Worm (Caenorhabditis elegans) whole organism, young adult: Measurements from ENCODE around the gene mks-1.

ENCODE experiments used
- ama-1 ChIP-seq, 3 experiments: fragments of 150-350 bp in 1 of 3; sonication (generic microtip) in 2 of 3; optimal IDR thresholded peaks; 2 replicates each; lab custom pipeline; 2014 to 2018; ENCODE audit warnings: missing biosample characterization in 2 of 3, missing genetic modification characterization in 2 of 3, missing genetic modification reagents in 2 of 3
- efl-1 ChIP-seq: fragments of 150-350 bp; optimal IDR thresholded peaks from 2 replicates; lab custom pipeline; 2014; ENCODE audit warnings: missing biosample characterization, missing genetic modification reagents, missing genetic modification characterization
- hmg-20 ChIP-seq: fragments of 200-800 bp; sonication (Bioruptor generic); IDR thresholded peaks from 2 replicates; pipeline ENCODE4 v1.3.6; 2022; ENCODE audit warnings: missing genetic modification reagents, missing genetic modification characterization, missing compliant biosample characterization
- mel-28 ChIP-seq: sonication (generic microtip); optimal IDR thresholded peaks from 2 replicates; lab custom pipeline; 2016; ENCODE audit warnings: borderline replicate concordance, mild to moderate bottlenecking, missing genetic modification characterization, missing compliant biosample characterization
- nhr-179 ChIP-seq: sonication (generic microtip); optimal IDR thresholded peaks from 2 replicates; lab custom pipeline; 2016; ENCODE audit warnings: mild to moderate bottlenecking, missing genetic modification characterization, missing compliant biosample characterization
- snpc-4 ChIP-seq, 5 experiments: fragments of 150-350 bp in 1 of 5; sonication (generic microtip) in 4 of 5; optimal IDR thresholded peaks; 2 replicates each; lab custom pipeline; 2014 to 2018; ENCODE audit warnings: missing genetic modification characterization in 5 of 5, missing biosample characterization in 3 of 5, antibody characterized with exemption in 2 of 5, mild to moderate bottlenecking in 2 of 5, missing compliant biosample characterization in 2 of 5, missing genotype in 2 of 5, moderate library complexity in 2 of 5, missing genetic modification reagents in 1 of 5
- ztf-28 ChIP-seq: fragments of 200-800 bp; sonication (Bioruptor generic); IDR thresholded peaks from 2 replicates; pipeline ENCODE4 v1.3.6; 2022; ENCODE audit warnings: missing genetic modification reagents, missing genetic modification characterization, missing compliant biosample characterization

ce11 chrIII:3200563-3200962, 14.5 kb downstream of the mks-1 start:
- TF ChIP-seq efl-1 (no peak), mel-28 (tag; lab: Kevin White, UChicago) (no peak), ztf-28 (GFP tag; lab: Robert Waterston, UW) (no peak), ama-1 (optimal IDR thresholded peaks at IDR 0.05; lab: Kevin White, UChicago) (no peak), ama-1 (GFP tag; optimal IDR thresholded peaks at IDR 0.05; lab: Kevin White, UChicago) (no peak), nhr-179 (tag; lab: Kevin White, UChicago) (no peak), hmg-20 (no peak), snpc-4 (GFP tag; optimal IDR thresholded peaks at IDR 0.05; lab: Kevin White, UChicago) (no peak), snpc-4 (tag; optimal IDR thresholded peaks at IDR 0.05; lab: Kevin White, UChicago) (no peak)
